Worm (Caenorhabditis elegans) whole organism, L2 larva: ENCODE results near the gene Y55F3AM.5.
A peak's percentile ranks its signal among the peaks of the same experiment; 100 is the strongest.

ENCODE experiments used
- C34F6.9 ChIP-seq: fragments of 150-350 bp; optimal IDR thresholded peaks from 2 replicates; lab custom pipeline; 2014; ENCODE audit warnings: missing biosample characterization, missing genetic modification characterization
- F13H6.1 ChIP-seq: sonication (generic microtip); optimal IDR thresholded peaks from 2 replicates; lab custom pipeline; 2016; ENCODE audit warnings: missing genetic modification characterization, missing compliant biosample characterization
- R02D3.7 ChIP-seq: fragments of 150-350 bp; optimal IDR thresholded peaks from 2 replicates; lab custom pipeline; 2014; ENCODE audit warnings: missing biosample characterization, missing genetic modification characterization
- Y55F3AM.14 ChIP-seq: fragments of 200-800 bp; sonication (Bioruptor generic); optimal IDR thresholded peaks from 2 replicates; lab custom pipeline; 2018; ENCODE audit warnings: mild to moderate bottlenecking, missing genetic modification characterization, missing compliant biosample characterization
- ZK546.5 ChIP-seq: sonication (generic microtip); optimal IDR thresholded peaks from 2 replicates; lab custom pipeline; 2017; ENCODE audit warnings: missing biosample characterization, missing genetic modification characterization
- alr-1 ChIP-seq: fragments of 150-350 bp; optimal IDR thresholded peaks from 2 replicates; lab custom pipeline; 2014; ENCODE audit warnings: missing biosample characterization, missing genetic modification characterization
- aly-2 ChIP-seq: fragments of 150-350 bp; optimal IDR thresholded peaks from 2 replicates; lab custom pipeline; 2014; ENCODE audit warnings: missing biosample characterization, missing genetic modification characterization
- ama-1 ChIP-seq: fragments of 150-350 bp; optimal IDR thresholded peaks from 2 replicates; lab custom pipeline; 2018; ENCODE audit warnings: inconsistent platforms
- blmp-1 ChIP-seq: sonication (generic microtip); optimal IDR thresholded peaks from 2 replicates; lab custom pipeline; 2017; ENCODE audit warnings: missing genetic modification characterization, mild to moderate bottlenecking, missing compliant biosample characterization, antibody characterized with exemption, moderate library complexity; ENCODE audit not compliant: insufficient read depth
- ceh-82 ChIP-seq: fragments of 150-350 bp; optimal IDR thresholded peaks from 2 replicates; lab custom pipeline; 2014; ENCODE audit warnings: missing biosample characterization, missing genetic modification characterization
- crh-2 ChIP-seq: sonication (generic microtip); optimal IDR thresholded peaks from 2 replicates; lab custom pipeline; 2017; ENCODE audit warnings: missing biosample characterization, missing genetic modification characterization
- dmd-4 ChIP-seq: sonication (generic microtip); optimal IDR thresholded peaks from 2 replicates; lab custom pipeline; 2017; ENCODE audit warnings: missing biosample characterization, missing genetic modification characterization
- egl-27 ChIP-seq: sonication (generic microtip); optimal IDR thresholded peaks from 3 replicates; lab custom pipeline; 2017; ENCODE audit warnings: missing biosample characterization, missing genetic modification reagents, missing genetic modification characterization
- elt-3 ChIP-seq: sonication (generic microtip); optimal IDR thresholded peaks from 2 replicates; lab custom pipeline; 2017; ENCODE audit warnings: missing biosample characterization, missing genetic modification characterization
- fos-1 ChIP-seq: fragments of 150-350 bp; optimal IDR thresholded peaks from 2 replicates; lab custom pipeline; 2014; ENCODE audit warnings: missing biosample characterization, missing genetic modification characterization
- gmeb-1 ChIP-seq: fragments of 150-350 bp; optimal IDR thresholded peaks from 2 replicates; lab custom pipeline; 2014; ENCODE audit warnings: missing biosample characterization, missing genetic modification characterization
- lin-11 ChIP-seq: fragments of 150-350 bp; sonication (generic microtip); optimal IDR thresholded peaks from 2 replicates; lab custom pipeline; 2014; ENCODE audit warnings: missing biosample characterization, missing genetic modification characterization, inconsistent platforms, mixed read lengths
- lin-39 ChIP-seq: fragments of 150-350 bp; optimal IDR thresholded peaks from 2 replicates; lab custom pipeline; 2014; ENCODE audit warnings: missing biosample characterization, missing genetic modification reagents, missing genetic modification characterization
- lsy-2 ChIP-seq, 2 experiments: fragments of 150-350 bp in 1 of 2; sonication (generic microtip) in 1 of 2; optimal IDR thresholded peaks; 2 replicates each; lab custom pipeline; 2014 to 2017; ENCODE audit warnings: missing biosample characterization in 2 of 2, missing genetic modification characterization in 2 of 2
- mbf-1 ChIP-seq: sonication (generic microtip); optimal IDR thresholded peaks from 2 replicates; lab custom pipeline; 2017; ENCODE audit warnings: missing biosample characterization, missing genetic modification characterization
- mdl-1 ChIP-seq, 2 experiments: fragments of 150-350 bp in 1 of 2; sonication (generic microtip) in 1 of 2; optimal IDR thresholded peaks; 2 replicates each; lab custom pipeline; 2017; ENCODE audit warnings: missing biosample characterization in 2 of 2, missing genetic modification characterization in 2 of 2
- nhr-11 ChIP-seq: fragments of 150-350 bp; optimal IDR thresholded peaks from 2 replicates; lab custom pipeline; 2014; ENCODE audit warnings: missing biosample characterization, missing genetic modification characterization
- nhr-12 ChIP-seq: fragments of 150-350 bp; optimal IDR thresholded peaks from 2 replicates; lab custom pipeline; 2014; ENCODE audit warnings: missing biosample characterization, missing genetic modification characterization
- nhr-129 ChIP-seq: fragments of 150-350 bp; optimal IDR thresholded peaks from 2 replicates; lab custom pipeline; 2014; ENCODE audit warnings: missing biosample characterization, missing genetic modification characterization
- nhr-21 ChIP-seq: fragments of 150-350 bp; optimal IDR thresholded peaks from 2 replicates; lab custom pipeline; 2014; ENCODE audit warnings: missing biosample characterization, missing genetic modification characterization
- nhr-237 ChIP-seq: fragments of 150-350 bp; optimal IDR thresholded peaks from 2 replicates; lab custom pipeline; 2014; ENCODE audit warnings: missing biosample characterization, missing genetic modification characterization
- nhr-25 ChIP-seq: fragments of 150-350 bp; sonication (generic microtip); optimal IDR thresholded peaks from 3 replicates; lab custom pipeline; 2014; ENCODE audit warnings: missing biosample characterization, missing genetic modification characterization
- nhr-6 ChIP-seq: fragments of 150-350 bp; optimal IDR thresholded peaks from 2 replicates; lab custom pipeline; 2014; ENCODE audit warnings: missing biosample characterization, missing genetic modification characterization
- nhr-77 ChIP-seq: fragments of 150-350 bp; optimal IDR thresholded peaks from 2 replicates; lab custom pipeline; 2014; ENCODE audit warnings: missing biosample characterization, missing genetic modification characterization
- sem-4 ChIP-seq: fragments of 150-350 bp; optimal IDR thresholded peaks from 2 replicates; lab custom pipeline; 2014; ENCODE audit warnings: missing biosample characterization, missing genetic modification reagents, missing genetic modification characterization
- skn-1 ChIP-seq: sonication (generic microtip); optimal IDR thresholded peaks from 2 replicates; lab custom pipeline; 2017; ENCODE audit warnings: missing biosample characterization, missing genetic modification characterization
- sma-3 ChIP-seq: sonication (generic microtip); optimal IDR thresholded peaks from 2 replicates; lab custom pipeline; 2016; ENCODE audit warnings: missing genetic modification reagents, missing genetic modification characterization, missing compliant biosample characterization
- sma-9 ChIP-seq, 2 experiments: fragments of 150-350 bp in 1 of 2; sonication (generic microtip) in 1 of 2; optimal IDR thresholded peaks; 2 replicates each; lab custom pipeline; 2014 to 2016; ENCODE audit warnings: missing genetic modification characterization in 2 of 2, mild to moderate bottlenecking in 1 of 2, missing biosample characterization in 1 of 2, missing compliant biosample characterization in 1 of 2, missing genetic modification reagents in 1 of 2, moderate library complexity in 1 of 2
- snpc-4 ChIP-seq: fragments of 150-350 bp; optimal IDR thresholded peaks from 2 replicates; lab custom pipeline; 2014; ENCODE audit warnings: missing biosample characterization, missing genetic modification characterization
- unc-39 ChIP-seq: fragments of 150-350 bp; optimal IDR thresholded peaks from 2 replicates; lab custom pipeline; 2014; ENCODE audit warnings: missing biosample characterization, missing genetic modification characterization
- unc-55 ChIP-seq: fragments of 150-350 bp; sonication (generic microtip); optimal IDR thresholded peaks from 3 replicates; lab custom pipeline; 2014; ENCODE audit warnings: missing biosample characterization, missing genetic modification reagents, missing genetic modification characterization
- unc-62 ChIP-seq: fragments of 150-350 bp; optimal IDR thresholded peaks from 2 replicates; lab custom pipeline; 2014; ENCODE audit warnings: missing biosample characterization, missing genetic modification reagents, missing genetic modification characterization
- zag-1 ChIP-seq: fragments of 150-350 bp; optimal IDR thresholded peaks from 2 replicates; lab custom pipeline; 2014; ENCODE audit warnings: missing biosample characterization, missing genetic modification characterization
- ztf-1 ChIP-seq: fragments of 200-800 bp; sonication (Bioruptor generic); conservative IDR thresholded peaks from 2 replicates; pipeline ENCODE4 v1.3.6; 2022; ENCODE audit warnings: missing genetic modification characterization, missing compliant biosample characterization
- ztf-4 ChIP-seq: fragments of 150-350 bp; optimal IDR thresholded peaks from 2 replicates; lab custom pipeline; 2014; ENCODE audit warnings: missing biosample characterization, missing genetic modification characterization

The Y55F3AM.5 gene

ce11 chrIV:991647-992400, 7.2 kb upstream of the Y55F3AM.5 start, which contains the start of gene lep-2:
Gene lep-2 (plus strand): TSS chrIV:992283.
- TF ChIP-seq nhr-129 (tag; lab: Kevin White, UChicago) (peak; percentile 18), lin-11 (tag; lab: Kevin White, UChicago) (no peak), C34F6.9 (peak; percentile 38), R02D3.7 (tag; lab: Kevin White, UChicago) (no peak), sma-3 (GFP tag; lab: Kevin White, UChicago) (no peak), lin-39 (no peak), unc-55 (GFP tag; lab: Kevin White, UChicago) (peak; percentile 41), nhr-237 (tag; lab: Kevin White, UChicago) (no peak), ZK546.5 (no peak), unc-39 (no peak), alr-1 (tag; lab: Kevin White, UChicago) (no peak), nhr-77 (tag; lab: Kevin White, UChicago) (no peak), Y55F3AM.14 (no peak), gmeb-1 (peak; percentile 90), skn-1 (no peak), fos-1 (tag; lab: Kevin White, UChicago) (no peak), nhr-6 (no peak), lsy-2 (tag; optimal IDR thresholded peaks at IDR 0.05; lab: Kevin White, UChicago) (peak; percentile 1 to 50), ztf-4 (tag; lab: Kevin White, UChicago) (no peak), unc-62 (GFP tag; lab: Kevin White, UChicago) (no peak), dmd-4 (tag; lab: Kevin White, UChicago) (no peak), aly-2 (tag; lab: Kevin White, UChicago) (no peak), snpc-4 (tag; lab: Kevin White, UChicago) (no peak), egl-27 (tag; lab: Kevin White, UChicago) (no peak), nhr-12 (tag; lab: Kevin White, UChicago) (no peak), elt-3 (no peak), mbf-1 (tag; lab: Kevin White, UChicago) (no peak), zag-1 (tag; lab: Kevin White, UChicago) (no peak), F13H6.1 (tag; lab: Kevin White, UChicago) (no peak), nhr-11 (tag; lab: Kevin White, UChicago) (no peak), crh-2 (tag; lab: Kevin White, UChicago) (no peak), ztf-1 (GFP tag; lab: Robert Waterston, UW) (no peak), blmp-1 (tag; lab: Kevin White, UChicago) (no peak), sma-9 (GFP tag; optimal IDR thresholded peaks at IDR 0.05; lab: Kevin White, UChicago) (no peak), sma-9 (tag; optimal IDR thresholded peaks at IDR 0.05; lab: Kevin White, UChicago) (no peak), sem-4 (tag; lab: Kevin White, UChicago) (no peak), ceh-82 (tag; lab: Kevin White, UChicago) (no peak), mdl-1 (tag; optimal IDR thresholded peaks at IDR 0.05; lab: Kevin White, UChicago) (no peak), ama-1 (no peak), nhr-21 (no peak)
- TF ChIP-seq, all 48 proteins: peak for 5

ce11 chrIV:999675-1000074, 661 bp downstream of the Y55F3AM.5 start:
- TF ChIP-seq ceh-82 (tag; lab: Kevin White, UChicago) = no peak
- TF ChIP-seq nhr-11 (tag; lab: Kevin White, UChicago) = no peak
- no peak for TF ChIP-seq sma-3 (GFP tag; lab: Kevin White, UChicago)
- no peak for TF ChIP-seq sma-9 (GFP tag; optimal IDR thresholded peaks at IDR 0.05; lab: Kevin White, UChicago)
- TF ChIP-seq sma-9 (tag; optimal IDR thresholded peaks at IDR 0.05; lab: Kevin White, UChicago) = no peak

- TF ChIP-seq nhr-129 (tag; lab: Kevin White, UChicago) (no peak), ceh-82 (tag; lab: Kevin White, UChicago) (no peak), alr-1 (tag; lab: Kevin White, UChicago) (no peak), zag-1 (tag; lab: Kevin White, UChicago) (no peak), nhr-6 (no peak), nhr-25 (tag; lab: Kevin White, UChicago) (no peak), gmeb-1 (no peak)
Measured at ce11 chrIV:1000441-1000840, 1.4 kb downstream of the Y55F3AM.5 start.
